Worm (Caenorhabditis elegans): ENCODE results near the gene R160.14.

- TF ChIP-seq nhr-237 (tag; optimal IDR thresholded peaks at IDR 0.05) (no peak), pha-4 (tag; optimal IDR thresholded peaks at IDR 0.05) (no peak), lsy-2 (tag; optimal IDR thresholded peaks at IDR 0.05) (no peak), elt-3 (tag; optimal IDR thresholded peaks at IDR 0.05) (no peak), M03D4.4 (tag; optimal IDR thresholded peaks at IDR 0.05) (no peak), nhr-12 (tag; optimal IDR thresholded peaks at IDR 0.05) (no peak), elt-1 (tag; optimal IDR thresholded peaks at IDR 0.05; ENCODE audit: borderline replicate concordance, insufficient read depth) (no peak), ces-1 (GFP tag; optimal IDR thresholded peaks at IDR 0.05) (no peak), snpc-4 (tag; optimal IDR thresholded peaks at IDR 0.05) (no peak)
Measured at ce11 chrX:4408466-4408865, 36.6 kb upstream of the R160.14 start.

All from whole organism, mixed stage, embryonic.